Worm (Caenorhabditis elegans) whole organism, early embryonic: ENCODE data around the gene Y54F10AR.2.

Experiments used
- B0310.2 ChIP-seq: sonication (generic microtip); optimal IDR thresholded peaks from 2 replicates; lab custom pipeline; 2016; ENCODE audit warnings: mild to moderate bottlenecking, missing genetic modification characterization, missing compliant biosample characterization
- F13C5.2 ChIP-seq: sonication (generic microtip); optimal IDR thresholded peaks from 2 replicates; lab custom pipeline; 2017; ENCODE audit warnings: mild to moderate bottlenecking, missing genetic modification characterization, inconsistent platforms, missing compliant biosample characterization
- aly-1 ChIP-seq: sonication (generic microtip); optimal IDR thresholded peaks from 2 replicates; lab custom pipeline; 2016; ENCODE audit warnings: missing genetic modification characterization, missing compliant biosample characterization
- ama-1 ChIP-seq: fragments of 150-350 bp; optimal IDR thresholded peaks from 2 replicates; lab custom pipeline; 2014
- ceh-13 ChIP-seq: fragments of 200-800 bp; sonication (Bioruptor generic); optimal IDR thresholded peaks from 2 replicates; lab custom pipeline; 2018; ENCODE audit warnings: mild to moderate bottlenecking, missing genetic modification characterization, missing compliant biosample characterization
- ceh-36 ChIP-seq: sonication (generic microtip); optimal IDR thresholded peaks from 2 replicates; lab custom pipeline; 2016; ENCODE audit warnings: missing genetic modification characterization, inconsistent platforms, missing compliant biosample characterization
- ets-7 ChIP-seq: sonication (generic microtip); optimal IDR thresholded peaks from 2 replicates; lab custom pipeline; 2016; ENCODE audit warnings: missing genotype, missing genetic modification characterization, missing compliant biosample characterization
- flt-1 ChIP-seq: fragments of 200-800 bp; sonication (Bioruptor generic); IDR thresholded peaks from 2 replicates; pipeline ENCODE4 v1.3.6; 2022; ENCODE audit warnings: missing genetic modification characterization, missing compliant biosample characterization
- hmbx-1 ChIP-seq: sonication (generic microtip); optimal IDR thresholded peaks from 2 replicates; lab custom pipeline; 2016; ENCODE audit warnings: mild to moderate bottlenecking, missing genetic modification characterization, missing compliant biosample characterization
- hmg-4 ChIP-seq: fragments of 200-800 bp; sonication (Bioruptor generic); optimal IDR thresholded peaks from 2 replicates; lab custom pipeline; 2018; ENCODE audit warnings: mild to moderate bottlenecking, missing genetic modification characterization, missing compliant biosample characterization
- hnd-1 ChIP-seq: sonication (generic microtip); optimal IDR thresholded peaks from 2 replicates; lab custom pipeline; 2016; ENCODE audit warnings: missing genetic modification characterization, missing compliant biosample characterization
- pes-1 ChIP-seq: fragments of 200-800 bp; sonication (Bioruptor generic); IDR thresholded peaks from 2 replicates; pipeline ENCODE4 v1.3.6; 2022; ENCODE audit warnings: missing genetic modification reagents, missing genetic modification characterization, missing compliant biosample characterization
- scrt-1 ChIP-seq: fragments of 200-800 bp; sonication (Bioruptor generic); IDR thresholded peaks from 2 replicates; pipeline ENCODE4 v1.3.6; 2022; ENCODE audit warnings: missing genetic modification characterization, missing compliant biosample characterization
- sea-1 ChIP-seq: fragments of 200-800 bp; sonication (Bioruptor generic); conservative IDR thresholded peaks from 2 replicates; pipeline ENCODE4 v1.3.6; 2022; ENCODE audit warnings: missing genetic modification characterization, missing compliant biosample characterization
- tbx-11 ChIP-seq: fragments of 200-800 bp; sonication (Bioruptor generic); IDR thresholded peaks from 2 replicates; pipeline ENCODE4 v1.3.6; 2022; ENCODE audit warnings: missing genetic modification characterization, missing compliant biosample characterization
- tbx-37 ChIP-seq: fragments of 200-800 bp; sonication (Bioruptor generic); conservative IDR thresholded peaks from 2 replicates; pipeline ENCODE4 v1.3.6; 2022; ENCODE audit warnings: missing genetic modification reagents, missing genetic modification characterization, missing compliant biosample characterization
- tra-4 ChIP-seq: sonication (generic microtip); optimal IDR thresholded peaks from 2 replicates; lab custom pipeline; 2017; ENCODE audit warnings: missing genetic modification characterization, missing compliant biosample characterization

Gene Y54F10AR.2

DNA sequence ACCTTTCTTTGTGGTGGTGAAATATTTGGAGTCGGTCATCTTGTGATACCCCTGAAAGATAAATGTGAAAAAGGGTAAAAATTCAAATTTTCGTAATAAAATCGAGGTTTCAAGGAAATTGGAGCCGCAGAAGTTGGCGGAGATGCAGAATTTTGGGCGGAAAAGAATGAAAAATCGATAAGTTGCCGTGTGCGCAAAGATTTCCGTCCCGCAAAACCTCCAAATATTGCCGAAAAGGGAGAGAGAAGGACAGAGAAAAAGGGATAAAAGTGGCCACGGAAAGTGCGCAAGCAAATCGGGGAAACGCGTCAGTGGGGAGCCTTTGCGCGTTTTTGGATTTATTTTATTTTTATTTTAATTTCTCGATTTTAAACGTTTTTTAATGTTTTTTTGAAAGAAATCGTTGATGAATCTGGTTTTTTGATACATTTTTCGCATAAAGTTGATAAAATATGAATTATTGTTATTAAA lies 25.7 kb upstream of the Y54F10AR.2 start, which contains the start of gene apb-1:
Gene apb-1 (minus strand): TSS at position 51 of the 471 bp plus-strand sequence.
- TF ChIP-seq hmbx-1 (tag; lab: Kevin White, UChicago) = no peak
- TF ChIP-seq hnd-1 (tag; lab: Kevin White, UChicago) = no peak
- TF ChIP-seq aly-1 = no peak
- peak; percentile 42 for TF ChIP-seq ceh-36
- TF ChIP-seq tra-4 (tag; lab: Kevin White, UChicago) = no peak
- peak; percentile 74 for TF ChIP-seq pes-1 (GFP tag; lab: Robert Waterston, UW)
- peak; percentile 65; the same call in 1 of the 2 replicates for TF ChIP-seq tbx-11 (GFP tag; lab: Robert Waterston, UW)
- 0 out of 2 replicates have a peak, but pooled peaks have one; percentile 11 for TF ChIP-seq sea-1
- peak; percentile 75 for TF ChIP-seq hmg-4 (GFP tag; lab: Kevin White, UChicago)
- TF ChIP-seq scrt-1 = 0 out of 2 replicates have a peak, but pooled peaks have one; percentile 50
- 0 out of 2 replicates have a peak, but pooled peaks have one; percentile 38 for TF ChIP-seq tbx-37 (GFP tag; lab: Robert Waterston, UW)
- no peak for TF ChIP-seq ets-7 (tag; lab: Kevin White, UChicago)
- TF ChIP-seq flt-1 (GFP tag; lab: Robert Waterston, UW) = peak; percentile 68
- peak; percentile 88 for TF ChIP-seq F13C5.2 (tag; lab: Kevin White, UChicago)

DNA sequence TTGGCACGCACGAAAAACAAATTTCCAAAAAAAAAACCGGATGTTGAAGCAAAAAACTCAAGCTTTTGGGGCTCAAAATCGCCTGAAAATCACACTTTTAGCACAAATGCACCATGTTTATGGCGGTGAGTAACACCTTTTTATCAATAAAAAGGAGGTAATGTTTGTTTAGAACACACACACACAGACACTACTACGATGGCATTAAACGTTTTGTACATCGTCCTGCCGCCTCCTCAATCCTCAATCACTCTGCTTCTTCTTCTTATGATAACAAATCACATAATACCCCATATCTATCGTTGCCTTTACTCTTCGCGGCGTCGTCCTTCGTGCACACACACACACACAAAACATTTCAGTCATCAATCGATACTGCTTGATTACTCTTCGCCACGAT lies 14.8 kb upstream of the Y54F10AR.2 start, which contains the start of gene gpa-17:
Gene gpa-17 (plus strand): TSS at position 363 of the 400 bp plus-strand sequence.
- TF ChIP-seq tbx-11 (GFP tag; lab: Robert Waterston, UW) (no peak), ceh-13 (no peak), ets-7 (tag; lab: Kevin White, UChicago) (no peak), hmg-4 (GFP tag; lab: Kevin White, UChicago) (no peak), ama-1 (lab: Kevin White, UChicago) (no peak), sea-1 (no peak), B0310.2 (tag; lab: Kevin White, UChicago) (no peak), pes-1 (GFP tag; lab: Robert Waterston, UW) (no peak), aly-1 (no peak), ceh-36 (no peak), flt-1 (GFP tag; lab: Robert Waterston, UW) (no peak), hnd-1 (tag; lab: Kevin White, UChicago) (no peak), F13C5.2 (tag; lab: Kevin White, UChicago) (no peak), scrt-1 (no peak), tbx-37 (GFP tag; lab: Robert Waterston, UW) (no peak), hmbx-1 (tag; lab: Kevin White, UChicago) (no peak), tra-4 (tag; lab: Kevin White, UChicago) (no peak)

DNA sequence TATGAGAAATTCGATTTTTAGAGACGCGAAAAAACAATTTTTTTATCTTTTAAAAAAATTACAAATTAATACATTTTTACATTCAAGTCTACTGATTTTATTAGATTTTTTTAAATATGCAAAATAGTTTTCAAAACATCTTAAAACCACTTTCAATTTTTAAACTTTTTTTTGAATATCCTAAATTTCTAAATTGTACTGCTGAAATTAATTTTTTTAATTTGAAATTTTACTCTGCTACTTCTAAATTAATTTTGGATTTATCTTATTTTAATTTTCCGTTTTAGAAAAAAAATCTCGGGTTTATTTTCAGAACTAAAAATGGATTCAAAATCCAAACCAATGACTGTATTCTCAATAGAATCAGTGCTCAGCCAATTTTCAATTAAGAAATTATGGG lies 7.6 kb upstream of the Y54F10AR.2 start, which contains the start of gene Y71H2B.8:
Gene Y71H2B.8 (plus strand): TSS at position 301 of the 400 bp plus-strand sequence.
- TF ChIP-seq tbx-11 (GFP tag; lab: Robert Waterston, UW) = no peak
- no peak for TF ChIP-seq flt-1 (GFP tag; lab: Robert Waterston, UW)
- no peak for TF ChIP-seq aly-1
- TF ChIP-seq hmg-4 (GFP tag; lab: Kevin White, UChicago) = no peak

DNA sequence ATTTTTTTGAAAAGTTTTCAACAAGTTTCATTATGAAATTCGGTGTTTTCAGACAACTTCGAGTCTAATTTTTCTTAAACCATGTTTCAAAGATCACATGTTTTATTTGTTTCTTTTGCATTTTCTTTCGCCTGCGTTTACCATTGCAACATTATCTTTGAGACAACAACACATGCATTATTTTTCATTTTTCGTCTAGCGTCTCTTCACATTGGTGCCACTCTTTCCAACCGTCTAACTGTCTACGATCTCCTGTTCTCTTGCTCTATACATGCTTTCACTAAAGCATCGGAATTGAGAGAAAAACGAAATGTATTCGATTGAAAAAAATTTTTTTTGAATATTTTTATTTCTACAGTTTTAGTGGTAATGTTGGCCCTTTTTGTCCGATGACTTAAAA lies 7.2 kb upstream of the Y54F10AR.2 start:
- no peak for TF ChIP-seq ama-1 (lab: Kevin White, UChicago)

DNA sequence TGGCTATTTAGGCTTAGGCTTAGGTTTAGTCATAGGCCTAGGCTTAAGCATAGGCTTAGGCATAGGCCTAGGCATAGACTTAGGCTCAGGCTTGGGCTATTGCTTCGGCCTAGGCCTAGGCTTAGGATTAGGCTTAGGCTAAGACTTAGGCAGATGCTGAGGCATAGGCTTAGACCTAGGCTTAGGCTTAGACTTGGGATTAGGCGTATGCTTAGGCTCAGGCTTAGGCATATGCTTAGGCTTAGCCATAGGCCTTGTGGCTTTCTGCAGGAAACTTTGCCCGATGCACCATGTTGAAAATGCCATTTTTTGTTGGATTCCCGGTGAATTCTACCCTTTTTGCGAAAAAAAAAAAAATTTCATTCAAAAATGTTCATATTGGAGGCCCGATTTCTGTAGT lies 6.6 kb upstream of the Y54F10AR.2 start:
- TF ChIP-seq ceh-36 = peak; percentile 83
- TF ChIP-seq ceh-13 = no peak

DNA sequence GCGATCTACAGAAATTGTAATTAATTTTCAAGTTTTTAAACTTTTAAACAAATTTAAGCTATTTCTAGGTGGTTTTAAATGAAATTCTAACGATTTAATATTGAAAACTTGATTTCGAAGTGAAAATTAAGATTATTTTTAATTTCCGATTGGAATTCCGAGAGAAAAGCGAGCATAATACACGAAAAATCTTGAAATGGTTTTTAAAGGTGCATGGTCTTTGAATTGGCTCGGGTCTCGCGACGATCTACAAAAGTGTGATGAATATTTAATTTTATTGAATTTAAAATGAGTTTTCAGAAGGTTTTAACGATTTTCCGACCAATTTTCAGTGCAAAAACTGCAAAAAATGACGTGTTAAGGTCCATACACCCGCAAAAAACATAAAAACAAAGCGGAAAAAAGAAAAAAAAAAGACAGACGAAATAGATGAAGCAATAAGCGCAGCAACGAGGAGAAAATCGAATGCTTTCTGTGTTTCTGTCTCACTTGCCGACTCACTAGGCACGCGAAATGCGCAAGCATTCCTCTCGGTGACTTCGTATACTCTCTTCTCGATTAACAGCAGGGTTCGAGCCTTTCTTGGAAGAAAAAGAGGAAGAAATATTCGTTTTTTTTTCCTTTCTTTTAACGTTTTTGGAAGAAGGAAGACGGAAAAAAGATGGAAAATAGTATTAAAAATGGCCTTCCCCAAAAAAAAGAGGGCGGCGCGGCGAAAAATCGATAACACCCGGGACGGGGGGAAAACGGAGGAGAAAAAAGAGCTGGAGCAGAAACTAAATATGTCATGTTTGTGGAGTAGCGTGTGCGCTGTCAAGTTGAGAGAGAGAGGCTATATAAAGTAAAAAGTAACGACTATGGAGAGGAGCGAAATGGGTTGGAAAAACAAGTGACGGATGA lies 5.3 kb upstream of the Y54F10AR.2 start:
- no peak for TF ChIP-seq ama-1 (lab: Kevin White, UChicago)
- no peak for TF ChIP-seq ceh-36
- TF ChIP-seq pes-1 (GFP tag; lab: Robert Waterston, UW) = 0 out of 2 replicates have a peak, but pooled peaks have one; percentile 47
- TF ChIP-seq flt-1 (GFP tag; lab: Robert Waterston, UW) = no peak
- no peak for TF ChIP-seq ets-7 (tag; lab: Kevin White, UChicago)
- TF ChIP-seq hmg-4 (GFP tag; lab: Kevin White, UChicago) = peak; percentile 28
- no peak for TF ChIP-seq scrt-1
- no peak for TF ChIP-seq tra-4 (tag; lab: Kevin White, UChicago)
- TF ChIP-seq aly-1 = no peak
- no peak for TF ChIP-seq sea-1
- TF ChIP-seq tbx-11 (GFP tag; lab: Robert Waterston, UW) = no peak
- peak; percentile 55 for TF ChIP-seq F13C5.2 (tag; lab: Kevin White, UChicago)

DNA sequence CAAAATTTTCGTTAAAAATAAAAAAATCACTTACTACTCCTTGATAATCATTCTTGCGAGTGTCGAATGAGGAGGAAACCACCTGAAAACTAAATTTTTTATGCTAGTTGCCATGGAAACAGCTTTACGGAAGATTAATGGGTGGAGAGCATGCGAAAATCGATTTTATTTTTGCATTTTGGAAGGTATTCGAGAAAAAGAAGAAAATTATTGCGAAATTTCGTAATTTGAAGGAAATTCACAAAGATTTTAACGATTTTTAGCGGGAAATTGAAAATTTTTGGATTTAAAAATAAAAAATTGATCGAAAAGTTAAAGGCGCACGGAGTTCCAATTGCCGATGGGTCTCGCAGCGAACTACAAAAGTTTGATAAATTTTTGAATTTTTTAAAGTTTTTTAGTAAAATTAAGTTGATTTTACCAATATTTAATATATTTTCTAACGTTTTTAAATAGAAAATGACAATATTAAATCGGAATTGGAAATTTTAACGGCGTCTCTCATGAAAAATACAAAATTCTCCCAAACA lies 4.4 kb upstream of the Y54F10AR.2 start, which contains the start of gene Y54F10AR.1:
Gene Y54F10AR.1 (minus strand): TSS at position 51 of the 530 bp plus-strand sequence.
- TF ChIP-seq aly-1 = no peak

DNA sequence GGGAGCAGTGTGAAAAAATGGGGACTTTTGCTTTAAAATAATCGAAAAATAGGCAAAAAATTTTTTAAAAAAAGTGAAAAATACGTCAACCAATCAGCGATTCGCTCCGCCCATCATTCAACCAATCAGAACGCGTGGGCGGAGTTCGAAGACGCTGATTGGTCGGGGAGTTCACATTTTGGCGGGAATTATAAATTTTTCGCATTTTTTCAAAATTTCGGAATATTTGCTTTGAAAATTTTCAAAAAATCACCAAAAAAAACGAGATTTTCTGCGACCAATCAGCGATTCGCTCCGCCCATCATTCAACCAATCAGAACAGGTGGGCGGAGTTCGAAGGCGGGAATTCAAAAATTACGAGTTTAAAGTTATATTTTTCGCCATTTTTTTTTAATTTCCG lies 1.1 kb upstream of the Y54F10AR.2 start:
- no peak for TF ChIP-seq aly-1
- TF ChIP-seq pes-1 (GFP tag; lab: Robert Waterston, UW) = no peak
